Fruit fly (Drosophila melanogaster) whole organism, adult: ENCODE results near the gene pum.

ENCODE experiments used
- CG11617 ChIP-seq: fragments of 200-800 bp; sonication (Bioruptor generic); optimal IDR thresholded peaks from 2 replicates; lab custom pipeline; 2017; ENCODE audit warnings: mild to moderate bottlenecking, missing biosample characterization, missing genetic modification reagents, missing genetic modification characterization
- CG14711 ChIP-seq: fragments of 200-800 bp; sonication (Bioruptor generic); optimal IDR thresholded peaks from 2 replicates; lab custom pipeline; 2018; ENCODE audit warnings: missing biosample characterization, mild to moderate bottlenecking, missing genetic modification characterization, moderate library complexity
- CG1620 ChIP-seq: fragments of 200-800 bp; sonication (Bioruptor generic); optimal IDR thresholded peaks from 2 replicates; lab custom pipeline; 2016; ENCODE audit warnings: missing biosample characterization, missing genetic modification characterization
- CG33017 ChIP-seq: fragments of 200-800 bp; sonication (Bioruptor generic); optimal IDR thresholded peaks from 2 replicates; lab custom pipeline; 2018; ENCODE audit warnings: missing biosample characterization, mild to moderate bottlenecking, missing genetic modification characterization, moderate library complexity
- CG5204 ChIP-seq: fragments of 200-800 bp; sonication (Bioruptor generic); optimal IDR thresholded peaks from 2 replicates; lab custom pipeline; 2016; ENCODE audit warnings: missing biosample characterization, missing genetic modification characterization
- CG7101 ChIP-seq: fragments of 200-800 bp; sonication (Bioruptor generic); optimal IDR thresholded peaks from 2 replicates; lab custom pipeline; 2018; ENCODE audit warnings: missing biosample characterization, mild to moderate bottlenecking, missing genetic modification characterization, moderate library complexity
- Clk ChIP-seq: fragments of 200-800 bp; sonication (Bioruptor generic); optimal IDR thresholded peaks from 2 replicates; lab custom pipeline; 2017; ENCODE audit warnings: missing biosample characterization, missing genetic modification characterization
- Crg-1 ChIP-seq: fragments of 200-800 bp; sonication (Bioruptor generic); optimal IDR thresholded peaks from 2 replicates; lab custom pipeline; 2016; ENCODE audit warnings: missing biosample characterization, missing genetic modification characterization
- Hr96 ChIP-seq: fragments of 200-800 bp; sonication (Bioruptor generic); optimal IDR thresholded peaks from 2 replicates; lab custom pipeline; 2016; ENCODE audit warnings: missing biosample characterization, missing genetic modification characterization
- Mnt ChIP-seq: fragments of 200-800 bp; sonication (Bioruptor generic); optimal IDR thresholded peaks from 2 replicates; lab custom pipeline; 2016; ENCODE audit warnings: missing biosample characterization, mild to moderate bottlenecking, missing genetic modification characterization
- cic ChIP-seq: fragments of 200-800 bp; sonication (Bioruptor generic); optimal IDR thresholded peaks from 2 replicates; lab custom pipeline; 2017; ENCODE audit warnings: missing biosample characterization, mild to moderate bottlenecking, missing genetic modification characterization, moderate library complexity
- cnc ChIP-seq, 2 experiments: fragments of >200 bp; optimal IDR thresholded peaks; 2 replicates each; lab custom pipeline; 2017
- pad ChIP-seq: fragments of 200-800 bp; sonication (Bioruptor generic); optimal IDR thresholded peaks from 3 replicates; lab custom pipeline; 2017; ENCODE audit warnings: missing biosample characterization, missing genetic modification characterization, mild to moderate bottlenecking, moderate library complexity, missing genetic modification reagents
- tj ChIP-seq: fragments of 200-800 bp; sonication (Bioruptor generic); optimal IDR thresholded peaks from 3 replicates; lab custom pipeline; 2017; ENCODE audit warnings: missing biosample characterization, mild to moderate bottlenecking, missing genetic modification characterization, moderate library complexity

- TF ChIP-seq CG7101 (peak; percentile 99), CG1620 (peak; percentile 75), Hr96 (peak; percentile 93), Mnt (GFP tag; lab: Kevin White, UChicago) (peak; percentile 79), Clk (GFP tag; lab: Kevin White, UChicago) (peak; percentile 96), pad (GFP tag; lab: Kevin White, UChicago) (peak; percentile 89), CG33017 (tag; lab: Kevin White, UChicago) (peak; percentile 99), CG14711 (peak; percentile 97), CG5204 (GFP tag; lab: Kevin White, UChicago) (peak; percentile 87), tj (peak; percentile 88), cnc (optimal IDR thresholded peaks at IDR 0.05; lab: Kevin White, UChicago) (no peak), Crg-1 (GFP tag; lab: Kevin White, UChicago) (peak; percentile 80), cic (GFP tag; lab: Kevin White, UChicago) (peak; percentile 95), CG11617 (GFP tag; lab: Kevin White, UChicago) (peak; percentile 99)
Measured at dm6 chr3R:9057398-9058058, 180.0 kb downstream of the pum start.
